Fruit fly (Drosophila melanogaster): ENCODE data around the gene CG5541.

DNA sequence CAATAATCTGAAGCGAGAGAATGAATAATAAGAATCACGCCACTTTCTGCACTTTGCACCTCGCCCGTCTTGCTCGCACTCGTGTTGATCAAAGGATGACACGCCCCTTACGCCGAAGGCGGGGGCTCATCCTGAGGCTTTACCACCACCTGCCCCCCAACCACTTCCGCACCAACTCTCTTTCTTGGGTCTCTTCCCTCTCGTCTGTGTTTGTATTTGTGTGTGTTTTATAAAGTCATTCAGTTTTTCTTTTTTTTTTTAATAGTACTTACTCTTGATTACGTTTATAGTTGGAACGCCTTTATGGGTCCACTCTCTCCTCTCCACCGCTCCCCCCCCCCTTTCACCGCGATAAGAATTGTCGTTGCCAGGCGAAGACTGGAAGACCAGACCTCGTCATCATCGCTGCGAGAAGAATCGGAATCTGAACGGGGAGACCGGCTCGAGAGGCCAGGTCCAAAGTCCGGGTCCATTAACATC lies 25.5 kb downstream of the CG5541 start:
- TF ChIP-seq ttk (optimal IDR thresholded peaks at IDR 0.05): no peak
- TF ChIP-seq insv (optimal IDR thresholded peaks at IDR 0.05): no peak
